Worm (Caenorhabditis elegans) whole organism, late embryonic: ENCODE results near the gene sap-49.

Experiments
- ama-1 ChIP-seq: fragments of 150-350 bp; optimal IDR thresholded peaks from 2 replicates; lab custom pipeline; 2014
- ceh-31 ChIP-seq: sonication (generic microtip); optimal IDR thresholded peaks from 2 replicates; lab custom pipeline; 2016; ENCODE audit warnings: missing genetic modification characterization, missing compliant biosample characterization
- dve-1 ChIP-seq: sonication (generic microtip); optimal IDR thresholded peaks from 2 replicates; lab custom pipeline; 2017; ENCODE audit warnings: antibody characterized with exemption, mild to moderate bottlenecking, missing genetic modification characterization, missing compliant biosample characterization
- fkh-10 ChIP-seq: fragments of 150-350 bp; optimal IDR thresholded peaks from 2 replicates; lab custom pipeline; 2014; ENCODE audit warnings: missing biosample characterization, missing genetic modification reagents, missing genetic modification characterization
- hlh-8 ChIP-seq: sonication (generic microtip); optimal IDR thresholded peaks from 2 replicates; lab custom pipeline; 2016; ENCODE audit warnings: missing genotype, missing genetic modification characterization, missing compliant biosample characterization
- pat-9 ChIP-seq: fragments of 200-800 bp; sonication (Bioruptor generic); optimal IDR thresholded peaks from 2 replicates; lab custom pipeline; 2018; ENCODE audit warnings: mild to moderate bottlenecking, missing genetic modification characterization, moderate library complexity, missing compliant biosample characterization
- ztf-16 ChIP-seq: sonication (generic microtip); optimal IDR thresholded peaks from 2 replicates; lab custom pipeline; 2017; ENCODE audit warnings: missing genetic modification characterization, missing compliant biosample characterization

ce11 chrII:8006962-8007361 is 28.6 kb downstream of the sap-49 start:
- TF ChIP-seq fkh-10 (no peak), ama-1 (lab: Kevin White, UChicago) (no peak), pat-9 (tag; lab: Kevin White, UChicago) (no peak), hlh-8 (tag; lab: Kevin White, UChicago) (no peak), ztf-16 (tag; lab: Kevin White, UChicago) (no peak), dve-1 (tag; lab: Kevin White, UChicago) (no peak), ceh-31 (tag; lab: Kevin White, UChicago) (no peak)
